Fruit fly (Drosophila melanogaster) whole organism, pupa: ENCODE results near the gene COX6AL2.

Experiments
- CG12605 ChIP-seq: fragments of 200-800 bp; sonication (Bioruptor generic); IDR thresholded peaks from 2 replicates; pipeline ENCODE4 v1.3.6; 2022; ENCODE audit warnings: missing biosample characterization, missing genetic modification characterization
- CG8301 ChIP-seq: fragments of 200-800 bp; sonication (Bioruptor generic); optimal IDR thresholded peaks from 2 replicates; lab custom pipeline; 2018; ENCODE audit warnings: missing biosample characterization, mild to moderate bottlenecking, missing genetic modification characterization
- CG9948 ChIP-seq: fragments of 200-800 bp; sonication (Bioruptor generic); optimal IDR thresholded peaks from 2 replicates; lab custom pipeline; 2018; ENCODE audit warnings: missing biosample characterization, mild to moderate bottlenecking, missing genetic modification characterization, moderate library complexity
- gl ChIP-seq: fragments of 200-800 bp; sonication (Bioruptor generic); optimal IDR thresholded peaks from 2 replicates; lab custom pipeline; 2018; ENCODE audit warnings: missing biosample characterization, mild to moderate bottlenecking, missing genetic modification characterization

DNA sequence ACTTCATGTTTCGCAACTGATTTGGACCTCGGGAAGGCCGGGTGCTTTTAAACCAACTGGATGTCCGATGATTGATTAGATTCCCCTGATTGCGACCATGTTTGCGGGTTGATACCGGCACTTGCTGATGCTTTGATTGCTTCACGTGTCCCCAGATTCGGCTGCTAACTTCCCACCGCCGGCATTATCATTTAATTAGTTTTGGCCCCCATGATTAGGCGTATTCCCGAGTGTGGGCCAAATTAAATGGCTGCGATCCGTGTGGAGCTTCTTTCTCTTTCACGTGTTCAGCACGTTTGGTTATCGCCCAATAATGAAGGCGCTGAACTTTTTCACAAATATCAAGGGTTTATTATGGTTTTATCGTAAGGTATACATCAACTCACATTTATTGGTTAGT is 8.1 kb upstream of the COX6AL2 start, which contains the start of gene CG3819:
- no peak for TF ChIP-seq CG12605 (GFP tag; lab: Robert Waterston, UW)
- no peak for TF ChIP-seq CG9948 (tag; lab: Kevin White, UChicago)
- no peak for TF ChIP-seq CG8301 (tag; lab: Kevin White, UChicago)
- TF ChIP-seq gl, result no peak
